Worm (Caenorhabditis elegans) whole organism, L1 larva: ENCODE results near the gene vps-33.2.
"Not testable (repeated sequence)": the region's sequence is repeated elsewhere in the genome, so short reads cannot be mapped to it uniquely, and the experiment has no call there.

Experiments used
- aha-1 ChIP-seq: fragments of 150-350 bp; optimal IDR thresholded peaks from 2 replicates; lab custom pipeline; 2014; ENCODE audit warnings: missing biosample characterization, missing genetic modification characterization
- aly-2 ChIP-seq: fragments of 150-350 bp; optimal IDR thresholded peaks from 2 replicates; lab custom pipeline; 2014; ENCODE audit warnings: missing biosample characterization, missing genetic modification characterization
- blmp-1 ChIP-seq: fragments of 150-350 bp; optimal IDR thresholded peaks from 2 replicates; lab custom pipeline; 2014; ENCODE audit warnings: missing biosample characterization, missing genetic modification characterization
- ceh-63 ChIP-seq: fragments of 200-800 bp; sonication (Bioruptor generic); optimal IDR thresholded peaks from 2 replicates; lab custom pipeline; 2018; ENCODE audit warnings: mild to moderate bottlenecking, missing genetic modification characterization, missing compliant biosample characterization
- ceh-8 ChIP-seq: fragments of 200-800 bp; sonication (Bioruptor generic); optimal IDR thresholded peaks from 2 replicates; lab custom pipeline; 2018; ENCODE audit warnings: mild to moderate bottlenecking, missing genetic modification characterization, moderate library complexity, missing compliant biosample characterization
- ces-1 ChIP-seq: fragments of 150-350 bp; optimal IDR thresholded peaks from 2 replicates; lab custom pipeline; 2014; ENCODE audit warnings: missing biosample characterization, missing genetic modification reagents, missing genetic modification characterization
- dsc-1 ChIP-seq: sonication (generic microtip); optimal IDR thresholded peaks from 2 replicates; lab custom pipeline; 2016; ENCODE audit warnings: mild to moderate bottlenecking, missing genetic modification characterization, missing compliant biosample characterization
- elt-2 ChIP-seq: sonication (generic microtip); optimal IDR thresholded peaks from 2 replicates; lab custom pipeline; 2016; ENCODE audit warnings: missing genetic modification characterization, mild to moderate bottlenecking, inconsistent platforms, missing compliant biosample characterization, missing genetic modification reagents
- fkh-8 ChIP-seq: sonication (generic microtip); optimal IDR thresholded peaks from 2 replicates; lab custom pipeline; 2016; ENCODE audit warnings: mild to moderate bottlenecking, missing genetic modification characterization, missing compliant biosample characterization
- hlh-4 ChIP-seq: sonication (generic microtip); optimal IDR thresholded peaks from 2 replicates; lab custom pipeline; 2016; ENCODE audit warnings: mild to moderate bottlenecking, missing genetic modification characterization, missing compliant biosample characterization
- hpl-2 ChIP-seq: fragments of 150-350 bp; optimal IDR thresholded peaks from 2 replicates; lab custom pipeline; 2014; ENCODE audit warnings: missing biosample characterization, missing genetic modification reagents, missing genetic modification characterization
- irx-1 ChIP-seq: sonication (generic microtip); optimal IDR thresholded peaks from 2 replicates; lab custom pipeline; 2016; ENCODE audit warnings: missing genetic modification characterization, missing compliant biosample characterization
- lin-35 ChIP-seq, 2 experiments: fragments of 150-350 bp; optimal IDR thresholded peaks; 2 replicates each; lab custom pipeline; 2014; ENCODE audit warnings: missing biosample characterization in 2 of 2, missing genetic modification characterization in 2 of 2, missing genetic modification reagents in 2 of 2
- lin-39 ChIP-seq: fragments of 150-350 bp; optimal IDR thresholded peaks from 2 replicates; lab custom pipeline; 2014; ENCODE audit warnings: missing biosample characterization, missing genetic modification reagents, missing genetic modification characterization
- lsy-2 ChIP-seq, 2 experiments: fragments of 150-350 bp; optimal IDR thresholded peaks; 2 replicates each; lab custom pipeline; 2014; ENCODE audit warnings: missing biosample characterization in 2 of 2, missing genetic modification characterization in 2 of 2
- mdl-1 ChIP-seq, 2 experiments: fragments of 150-350 bp; optimal IDR thresholded peaks; 2 replicates each; lab custom pipeline; 2014 to 2017; ENCODE audit warnings: missing biosample characterization in 2 of 2, missing genetic modification characterization in 2 of 2, inconsistent platforms in 1 of 2
- mep-1 ChIP-seq: fragments of 150-350 bp; optimal IDR thresholded peaks from 2 replicates; lab custom pipeline; 2014; ENCODE audit warnings: missing biosample characterization, missing genetic modification characterization
- nhr-11 ChIP-seq: fragments of 150-350 bp; optimal IDR thresholded peaks from 2 replicates; lab custom pipeline; 2014; ENCODE audit warnings: missing biosample characterization, missing genetic modification characterization
- nhr-12 ChIP-seq: sonication (generic microtip); optimal IDR thresholded peaks from 2 replicates; lab custom pipeline; 2017; ENCODE audit warnings: missing biosample characterization, missing genetic modification characterization
- nhr-19 ChIP-seq: fragments of 200-800 bp; sonication (Bioruptor generic); conservative IDR thresholded peaks from 2 replicates; pipeline ENCODE4 v1.3.6; 2022; ENCODE audit warnings: missing genetic modification characterization, missing compliant biosample characterization
- nhr-28 ChIP-seq: fragments of 150-350 bp; optimal IDR thresholded peaks from 2 replicates; lab custom pipeline; 2014; ENCODE audit warnings: missing biosample characterization, missing genetic modification characterization
- nhr-47 ChIP-seq: sonication (generic microtip); optimal IDR thresholded peaks from 2 replicates; lab custom pipeline; 2016; ENCODE audit warnings: mild to moderate bottlenecking, missing genetic modification characterization, moderate library complexity, missing compliant biosample characterization
- nhr-71 ChIP-seq: sonication (generic microtip); optimal IDR thresholded peaks from 2 replicates; lab custom pipeline; 2016; ENCODE audit warnings: mild to moderate bottlenecking, missing genetic modification characterization, moderate library complexity, missing compliant biosample characterization
- nhr-84 ChIP-seq: sonication (generic microtip); optimal IDR thresholded peaks from 2 replicates; lab custom pipeline; 2017; ENCODE audit warnings: missing biosample characterization, missing genetic modification characterization
- nhr-85 ChIP-seq: sonication (generic microtip); peaks from one replicate; lab custom pipeline; 2016; ENCODE audit warnings: missing genetic modification characterization, inconsistent platforms, missing compliant biosample characterization
- pag-3 ChIP-seq: sonication (generic microtip); optimal IDR thresholded peaks from 2 replicates; lab custom pipeline; 2017; ENCODE audit warnings: missing genetic modification characterization, mild to moderate bottlenecking, missing compliant biosample characterization, antibody characterized with exemption, borderline replicate concordance; ENCODE audit not compliant: insufficient read depth
- skn-1 ChIP-seq: fragments of 150-350 bp; optimal IDR thresholded peaks from 2 replicates; lab custom pipeline; 2014; ENCODE audit warnings: missing biosample characterization, missing genetic modification characterization
- sptf-1 ChIP-seq: fragments of 150-350 bp; optimal IDR thresholded peaks from 2 replicates; lab custom pipeline; 2014; ENCODE audit warnings: missing biosample characterization, missing genetic modification characterization
- unc-30 ChIP-seq: sonication (generic microtip); optimal IDR thresholded peaks from 2 replicates; lab custom pipeline; 2017; ENCODE audit warnings: missing biosample characterization, missing genetic modification characterization
- unc-62 ChIP-seq: fragments of 150-350 bp; optimal IDR thresholded peaks from 2 replicates; lab custom pipeline; 2014; ENCODE audit warnings: missing biosample characterization, missing genetic modification reagents, missing genetic modification characterization
- unc-86 ChIP-seq: sonication (generic microtip); optimal IDR thresholded peaks from 2 replicates; lab custom pipeline; 2016; ENCODE audit warnings: missing genetic modification characterization, missing compliant biosample characterization
- unc-98 ChIP-seq: fragments of 200-800 bp; sonication (Bioruptor generic); IDR thresholded peaks from 2 replicates; pipeline ENCODE4 v1.3.6; 2022; ENCODE audit warnings: missing genetic modification characterization, missing compliant biosample characterization
- zip-4 ChIP-seq: fragments of 200-800 bp; sonication (Bioruptor generic); optimal IDR thresholded peaks from 2 replicates; lab custom pipeline; 2018; ENCODE audit warnings: mild to moderate bottlenecking, missing genetic modification characterization, moderate library complexity, missing compliant biosample characterization
- ztf-11 ChIP-seq, 2 experiments: sonication (generic microtip); optimal IDR thresholded peaks; 2 replicates each; lab custom pipeline; 2016 to 2017; ENCODE audit warnings: missing genetic modification characterization in 2 of 2, missing biosample characterization in 1 of 2, missing compliant biosample characterization in 1 of 2
- ztf-4 ChIP-seq: fragments of 150-350 bp; optimal IDR thresholded peaks from 2 replicates; lab custom pipeline; 2014; ENCODE audit warnings: missing biosample characterization, missing genetic modification characterization

vps-33.2 gene

DNA sequence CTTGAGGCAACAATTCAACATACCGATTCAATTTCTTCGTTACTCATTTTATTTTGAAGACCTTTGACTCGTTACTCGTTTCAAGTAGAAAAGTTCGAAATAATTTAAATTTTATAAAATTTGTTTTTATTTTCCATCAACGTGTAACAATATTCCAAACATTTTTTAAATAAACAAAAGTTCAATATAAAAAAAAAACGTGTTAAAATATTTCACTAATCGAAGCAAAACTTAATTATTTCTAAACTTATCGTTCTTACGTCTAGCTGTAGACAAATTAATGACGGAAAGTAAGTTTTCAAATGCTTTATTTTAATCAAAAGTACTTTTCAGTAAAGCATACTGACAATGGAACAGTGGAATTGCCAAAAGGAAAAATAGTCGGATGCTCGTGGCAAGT lies 26.2 kb downstream of the vps-33.2 start, which contains the start of the genes F54H5.5 and F54H5.2:
TSS of gene F54H5.5 (minus strand) at position 101 of the 400 bp plus-strand sequence.
TSS of gene F54H5.2 (plus strand) at position 303 of the 400 bp plus-strand sequence.
- not testable (repeated sequence) for TF ChIP-seq pag-3 (tag; lab: Kevin White, UChicago); ces-1; lin-35 (GFP tag; optimal IDR thresholded peaks at IDR 0.05; lab: Kevin White, UChicago)

DNA sequence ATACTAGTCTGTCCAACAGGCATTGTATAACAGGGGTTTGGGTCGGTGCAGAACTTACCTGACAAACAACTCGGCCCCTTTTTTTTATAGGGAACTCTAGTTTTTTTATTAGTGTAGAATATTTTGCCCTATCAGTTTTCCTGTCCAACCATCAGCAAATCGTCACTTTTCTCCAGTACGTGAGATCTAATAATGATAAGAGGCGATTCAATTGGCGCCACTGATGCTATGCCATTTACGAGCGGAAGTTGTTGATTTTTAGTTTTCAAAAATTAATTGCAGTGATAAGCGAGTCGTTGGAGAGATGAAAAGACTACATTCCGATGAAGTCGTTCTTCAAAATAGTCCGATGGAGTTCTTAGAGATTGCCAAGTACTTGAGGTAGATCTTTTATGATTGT lies 27.4 kb downstream of the vps-33.2 start:
- TF ChIP-seq unc-62 (GFP tag; lab: Kevin White, UChicago) (no peak), elt-2 (tag; lab: Kevin White, UChicago) (peak; percentile 35)

DNA sequence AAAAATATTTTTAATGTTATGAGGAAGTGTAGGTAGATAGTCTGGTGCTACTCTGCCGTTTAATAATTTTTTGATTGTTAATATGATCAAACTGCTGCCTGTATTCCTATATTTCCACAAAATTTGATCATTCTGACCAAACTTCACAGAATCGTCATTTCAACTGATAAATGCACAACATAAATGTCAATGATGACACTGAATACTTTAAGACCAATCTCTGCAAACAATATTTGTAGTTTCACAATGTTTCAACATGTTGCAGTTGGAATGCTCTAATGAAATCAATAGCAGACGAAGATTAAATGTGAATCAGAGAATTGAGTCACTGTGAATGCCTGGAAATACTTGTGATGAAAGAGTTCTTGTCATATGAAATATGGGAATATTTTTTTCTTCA lies 28.8 kb downstream of the vps-33.2 start:
- TF ChIP-seq mdl-1 (tag; optimal IDR thresholded peaks at IDR 0.05; lab: Kevin White, UChicago), result no peak
- no peak for TF ChIP-seq ztf-11 (tag; optimal IDR thresholded peaks at IDR 0.05; lab: Kevin White, UChicago)
- TF ChIP-seq ceh-8, result no peak
- no peak for TF ChIP-seq zip-4 (GFP tag; lab: Kevin White, UChicago)
- no peak for TF ChIP-seq fkh-8 (tag; lab: Kevin White, UChicago)
- no peak for TF ChIP-seq nhr-11
- TF ChIP-seq hpl-2 (GFP tag; lab: Kevin White, UChicago), result no peak
- TF ChIP-seq lin-39 (tag; lab: Kevin White, UChicago), result no peak
- no peak for TF ChIP-seq ceh-63
- no peak for TF ChIP-seq dsc-1
- no peak for TF ChIP-seq hlh-4 (tag; lab: Kevin White, UChicago)
- TF ChIP-seq unc-86 (tag; lab: Kevin White, UChicago), result no peak
- no peak for TF ChIP-seq mep-1
- no peak for TF ChIP-seq sptf-1
- no peak for TF ChIP-seq nhr-47
- no peak for TF ChIP-seq lsy-2 (tag; optimal IDR thresholded peaks at IDR 0.05; lab: Kevin White, UChicago)
- no peak for TF ChIP-seq skn-1 (tag; lab: Kevin White, UChicago)
- no peak for TF ChIP-seq nhr-28 (tag; lab: Kevin White, UChicago)
- TF ChIP-seq, all 84 proteins: peak for 0

DNA sequence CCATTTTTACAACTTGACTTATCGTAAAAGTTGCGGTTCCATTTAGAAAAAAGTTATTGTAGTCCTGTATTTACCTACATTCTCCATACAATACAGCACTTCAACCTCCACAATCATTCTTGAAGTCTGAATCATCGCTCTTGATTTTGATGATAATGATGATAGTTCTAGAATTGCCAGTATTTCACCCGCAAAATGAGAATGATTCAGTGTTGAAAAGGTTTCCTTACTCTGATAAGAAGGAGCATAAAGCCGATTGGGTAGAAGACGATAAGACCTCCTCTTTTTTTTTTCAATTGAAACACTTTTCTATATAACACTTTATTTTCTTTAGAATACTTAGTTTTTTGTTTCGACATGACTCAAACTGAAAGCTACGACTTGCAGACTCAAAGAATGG lies 29.8 kb downstream of the vps-33.2 start, which contains the start of gene T19D12.4:
TSS of gene T19D12.4 (plus strand) at position 295 of the 400 bp plus-strand sequence.
- peak; percentile 82 for TF ChIP-seq elt-2 (tag; lab: Kevin White, UChicago)
- no peak for TF ChIP-seq nhr-85 (tag; lab: Kevin White, UChicago)

DNA sequence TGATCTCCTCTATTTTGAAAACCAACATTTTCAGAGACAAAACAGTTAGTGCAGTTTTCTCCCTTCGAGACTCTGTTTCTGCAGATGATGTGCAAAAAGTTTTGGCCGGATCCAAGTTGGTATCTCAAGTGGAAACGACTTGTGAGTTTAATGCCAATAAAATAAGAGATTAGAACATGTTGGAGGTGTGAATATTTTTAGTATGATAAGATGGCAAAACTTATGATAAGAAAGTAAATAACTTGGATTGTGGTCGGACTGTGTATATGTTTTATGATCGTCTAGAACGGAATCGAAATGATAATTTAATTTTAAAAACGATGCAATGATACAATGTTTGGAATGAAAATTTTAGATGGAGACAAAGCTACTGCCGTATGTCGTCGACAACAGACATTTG lies 31.0 kb downstream of the vps-33.2 start:
- TF ChIP-seq elt-2 (tag; lab: Kevin White, UChicago) (peak; percentile 67), sptf-1 (no peak)

DNA sequence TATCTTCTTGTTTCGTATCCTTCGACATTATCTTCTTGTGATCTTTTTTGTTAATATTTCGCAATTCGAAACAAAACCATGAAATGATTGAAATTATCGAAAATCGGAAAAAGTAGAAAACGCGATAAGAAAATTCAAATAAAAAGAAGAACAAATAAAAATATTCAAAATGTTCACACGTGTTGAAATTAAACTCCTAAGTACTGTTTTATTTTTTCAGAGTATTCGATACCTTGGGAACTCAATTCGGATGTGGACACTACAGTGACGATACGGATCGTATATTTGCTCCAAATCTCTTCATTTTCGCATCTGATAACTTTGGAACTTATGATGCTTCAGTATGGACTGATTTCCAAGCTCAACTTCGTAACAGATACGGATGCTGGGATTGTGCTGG lies 35.1 kb downstream of the vps-33.2 start, which contains the start of gene T19D12.5:
TSS of gene T19D12.5 (minus strand) at position 101 of the 400 bp plus-strand sequence.
- TF ChIP-seq sptf-1 (no peak), unc-98 (no peak), nhr-12 (no peak), blmp-1 (tag; lab: Kevin White, UChicago) (no peak), aly-2 (tag; lab: Kevin White, UChicago) (no peak), nhr-84 (tag; lab: Kevin White, UChicago) (no peak), unc-30 (tag; lab: Kevin White, UChicago) (no peak), irx-1 (no peak), nhr-11 (no peak), nhr-71 (tag; lab: Kevin White, UChicago) (no peak), aha-1 (tag; lab: Kevin White, UChicago) (no peak), nhr-19 (GFP tag; lab: Robert Waterston, UW) (no peak), lin-35 (GFP tag; optimal IDR thresholded peaks at IDR 0.05; lab: Kevin White, UChicago) (no peak), nhr-85 (tag; lab: Kevin White, UChicago) (no peak), ztf-4 (tag; lab: Kevin White, UChicago) (no peak)
